Fruit fly (Drosophila melanogaster) whole organism, prepupa: ENCODE data around the gene Cpr65Ay.

ENCODE experiments used
- CG10631 ChIP-seq: fragments of 200-800 bp; sonication (Bioruptor generic); optimal IDR thresholded peaks from 2 replicates; lab custom pipeline; 2016; ENCODE audit warnings: missing biosample characterization, missing genetic modification characterization
- CG11294 ChIP-seq: fragments of 200-800 bp; sonication (Bioruptor generic); IDR thresholded peaks from 2 replicates; pipeline ENCODE4 v1.3.6; 2022; ENCODE audit warnings: missing biosample characterization, missing genetic modification characterization
- CG11762 ChIP-seq: fragments of 200-800 bp; sonication (Bioruptor generic); optimal IDR thresholded peaks from 3 replicates; lab custom pipeline; 2016; ENCODE audit warnings: missing biosample characterization, missing genetic modification characterization; ENCODE audit not compliant: insufficient read depth
- CG11902 ChIP-seq: fragments of 200-800 bp; sonication (Bioruptor generic); optimal IDR thresholded peaks from 3 replicates; lab custom pipeline; 2016; ENCODE audit warnings: missing biosample characterization, missing genetic modification characterization
- CG15336 ChIP-seq: fragments of 200-800 bp; sonication (Bioruptor generic); IDR thresholded peaks from 2 replicates; pipeline ENCODE4 v1.3.6; 2022; ENCODE audit warnings: missing biosample characterization, missing genetic modification characterization
- CG16779 ChIP-seq: fragments of 200-800 bp; sonication (Bioruptor generic); optimal IDR thresholded peaks from 3 replicates; lab custom pipeline; 2017; ENCODE audit warnings: missing biosample characterization, mild to moderate bottlenecking, missing genetic modification characterization
- CG31627 ChIP-seq: fragments of 200-800 bp; sonication (Bioruptor generic); optimal IDR thresholded peaks from 3 replicates; lab custom pipeline; 2016; ENCODE audit warnings: missing biosample characterization, missing genetic modification characterization
- CG32006 ChIP-seq: fragments of 200-800 bp; sonication (Bioruptor generic); optimal IDR thresholded peaks from 3 replicates; lab custom pipeline; 2017; ENCODE audit warnings: missing biosample characterization, mild to moderate bottlenecking, missing genetic modification characterization
- CG34406 ChIP-seq: fragments of 200-800 bp; sonication (Bioruptor generic); optimal IDR thresholded peaks from 3 replicates; lab custom pipeline; 2016; ENCODE audit warnings: missing biosample characterization, missing genetic modification characterization
- CG3919 ChIP-seq: fragments of 200-800 bp; sonication (Bioruptor generic); optimal IDR thresholded peaks from 3 replicates; lab custom pipeline; 2016; ENCODE audit warnings: missing biosample characterization, missing genetic modification characterization
- CG4318 ChIP-seq: fragments of 200-800 bp; sonication (Bioruptor generic); optimal IDR thresholded peaks from 3 replicates; lab custom pipeline; 2017; ENCODE audit warnings: missing biosample characterization, mild to moderate bottlenecking, missing genetic modification characterization
- CG6276 ChIP-seq: fragments of 200-800 bp; sonication (Bioruptor generic); optimal IDR thresholded peaks from 2 replicates; lab custom pipeline; 2017; ENCODE audit warnings: missing biosample characterization, mild to moderate bottlenecking, missing genetic modification characterization
- CG6792 ChIP-seq: fragments of 200-800 bp; sonication (Bioruptor generic); optimal IDR thresholded peaks from 3 replicates; lab custom pipeline; 2016; ENCODE audit warnings: missing biosample characterization, missing genetic modification characterization
- CG6808 ChIP-seq: fragments of 200-800 bp; sonication (Bioruptor generic); optimal IDR thresholded peaks from 3 replicates; lab custom pipeline; 2017; ENCODE audit warnings: missing biosample characterization, missing genetic modification characterization, mild to moderate bottlenecking, moderate library complexity, missing genetic modification reagents
- CG7368 ChIP-seq: fragments of 200-800 bp; sonication (Bioruptor generic); optimal IDR thresholded peaks from 3 replicates; lab custom pipeline; 2016; ENCODE audit warnings: missing biosample characterization, missing genetic modification characterization
- CG8119 ChIP-seq: fragments of 200-800 bp; sonication (Bioruptor generic); IDR thresholded peaks from 3 replicates; pipeline ENCODE4 v1.3.6; 2022; ENCODE audit warnings: missing biosample characterization, missing genetic modification characterization
- CG8632 ChIP-seq: fragments of 200-800 bp; sonication (Bioruptor generic); optimal IDR thresholded peaks from 3 replicates; lab custom pipeline; 2016; ENCODE audit warnings: missing biosample characterization, missing genetic modification characterization
- CG9139 ChIP-seq: fragments of 200-800 bp; sonication (Bioruptor generic); optimal IDR thresholded peaks from 3 replicates; lab custom pipeline; 2017; ENCODE audit warnings: missing biosample characterization, mild to moderate bottlenecking, missing genetic modification characterization
- Eip75B ChIP-seq: fragments of 200-800 bp; sonication (Bioruptor generic); optimal IDR thresholded peaks from 3 replicates; lab custom pipeline; 2016; ENCODE audit warnings: missing biosample characterization, missing genetic modification characterization
- Eip78C ChIP-seq: fragments of 200-800 bp; sonication (Bioruptor generic); peaks from one replicate; lab custom pipeline; 2016; ENCODE audit warnings: missing biosample characterization, missing genetic modification characterization
- Eip93F ChIP-seq: fragments of 200-800 bp; sonication (Bioruptor generic); optimal IDR thresholded peaks from 2 replicates; lab custom pipeline; 2016; ENCODE audit warnings: missing biosample characterization, mild to moderate bottlenecking, missing genetic modification characterization
- Ets96B ChIP-seq: fragments of 200-800 bp; optimal IDR thresholded peaks from 2 replicates; lab custom pipeline; 2019; ENCODE audit warnings: missing biosample characterization, mild to moderate bottlenecking, missing genetic modification characterization, moderate library complexity
- Hr38 ChIP-seq: sonication (Bioruptor generic); optimal IDR thresholded peaks from 2 replicates; lab custom pipeline; 2016; ENCODE audit warnings: missing biosample characterization, missing genetic modification characterization
- Hr39 ChIP-seq: fragments of 200-800 bp; sonication (Bioruptor generic); optimal IDR thresholded peaks from 2 replicates; lab custom pipeline; 2016; ENCODE audit warnings: missing biosample characterization, missing genetic modification characterization
- Met ChIP-seq: fragments of 200-800 bp; sonication (Bioruptor generic); optimal IDR thresholded peaks from 3 replicates; lab custom pipeline; 2016; ENCODE audit warnings: missing biosample characterization, missing genetic modification characterization
- Smox ChIP-seq: fragments of 200-800 bp; sonication (Bioruptor generic); optimal IDR thresholded peaks from 3 replicates; lab custom pipeline; 2016; ENCODE audit warnings: missing biosample characterization, missing genetic modification characterization
- Sox102F ChIP-seq: fragments of 200-800 bp; sonication (Bioruptor generic); optimal IDR thresholded peaks from 2 replicates; lab custom pipeline; 2016; ENCODE audit warnings: missing biosample characterization, mild to moderate bottlenecking, missing genetic modification characterization
- Sox14 ChIP-seq: fragments of 200-800 bp; sonication (Bioruptor generic); optimal IDR thresholded peaks from 3 replicates; lab custom pipeline; 2016; ENCODE audit warnings: missing biosample characterization, missing genetic modification characterization
- achi ChIP-seq: fragments of 200-800 bp; sonication (Bioruptor generic); optimal IDR thresholded peaks from 3 replicates; lab custom pipeline; 2016; ENCODE audit warnings: missing biosample characterization, missing genetic modification characterization
- acj6 ChIP-seq: fragments of 200-800 bp; sonication (Bioruptor generic); optimal IDR thresholded peaks from 3 replicates; lab custom pipeline; 2016; ENCODE audit warnings: missing biosample characterization, missing genetic modification characterization
- cyc ChIP-seq: fragments of 200-800 bp; sonication (Bioruptor generic); optimal IDR thresholded peaks from 3 replicates; lab custom pipeline; 2016; ENCODE audit warnings: missing biosample characterization, missing genetic modification characterization
- dac ChIP-seq: fragments of 200-800 bp; sonication (Bioruptor generic); optimal IDR thresholded peaks from 2 replicates; lab custom pipeline; 2017; ENCODE audit warnings: missing biosample characterization, mild to moderate bottlenecking, missing genetic modification characterization
- dsx ChIP-seq: fragments of 200-800 bp; optimal IDR thresholded peaks from 3 replicates; lab custom pipeline; 2019; ENCODE audit warnings: missing biosample characterization, mild to moderate bottlenecking, missing genetic modification characterization, moderate library complexity; ENCODE audit not compliant: poor library complexity, severe bottlenecking
- esn ChIP-seq: fragments of 200-800 bp; sonication (Bioruptor generic); optimal IDR thresholded peaks from 2 replicates; lab custom pipeline; 2016; ENCODE audit warnings: missing biosample characterization, mild to moderate bottlenecking, missing genetic modification characterization, moderate library complexity
- fd59A ChIP-seq: fragments of 200-800 bp; sonication (Bioruptor generic); optimal IDR thresholded peaks from 2 replicates; lab custom pipeline; 2017; ENCODE audit warnings: missing biosample characterization, mild to moderate bottlenecking, missing genetic modification characterization, missing genetic modification reagents
- fd85E ChIP-seq: fragments of 200-800 bp; sonication (Bioruptor generic); optimal IDR thresholded peaks from 3 replicates; lab custom pipeline; 2016; ENCODE audit warnings: missing biosample characterization, missing genetic modification characterization
- fkh ChIP-seq: fragments of 200-800 bp; sonication (Bioruptor generic); optimal IDR thresholded peaks from 3 replicates; lab custom pipeline; 2017; ENCODE audit warnings: missing biosample characterization, mild to moderate bottlenecking, missing genetic modification characterization, moderate library complexity
- lz ChIP-seq: fragments of 200-800 bp; sonication (Bioruptor generic); optimal IDR thresholded peaks from 3 replicates; lab custom pipeline; 2016; ENCODE audit warnings: missing biosample characterization, missing genetic modification characterization
- pdm3 ChIP-seq: fragments of 200-800 bp; sonication (Bioruptor generic); optimal IDR thresholded peaks from 3 replicates; lab custom pipeline; 2016; ENCODE audit warnings: missing biosample characterization, missing genetic modification characterization
- salr ChIP-seq, 2 experiments: fragments of 200-800 bp; sonication (Bioruptor generic); optimal IDR thresholded peaks; 3 replicates each; lab custom pipeline; 2016 to 2018; ENCODE audit warnings: missing biosample characterization in 2 of 2, missing genetic modification characterization in 2 of 2, mild to moderate bottlenecking in 1 of 2
- spab ChIP-seq: fragments of 200-800 bp; sonication (Bioruptor generic); optimal IDR thresholded peaks from 2 replicates; lab custom pipeline; 2017; ENCODE audit warnings: missing biosample characterization, mild to moderate bottlenecking, missing genetic modification characterization, missing genetic modification reagents
- ss ChIP-seq, 2 experiments: fragments of 200-800 bp; sonication (Bioruptor generic); optimal IDR thresholded peaks; 2 replicates in 1 of 2; 3 replicates in 1 of 2; lab custom pipeline; 2017 to 2018; ENCODE audit warnings: mild to moderate bottlenecking in 2 of 2, missing biosample characterization in 2 of 2, missing genetic modification characterization in 2 of 2, moderate library complexity in 1 of 2
- svp ChIP-seq: fragments of 200-800 bp; sonication (Bioruptor generic); peaks from one replicate; lab custom pipeline; 2016; ENCODE audit warnings: missing biosample characterization, missing genetic modification characterization
- topi ChIP-seq: fragments of 200-800 bp; sonication (Bioruptor generic); optimal IDR thresholded peaks from 3 replicates; lab custom pipeline; 2016; ENCODE audit warnings: missing biosample characterization, missing genetic modification characterization
- vri ChIP-seq: fragments of 200-800 bp; sonication (Bioruptor generic); optimal IDR thresholded peaks from 3 replicates; lab custom pipeline; 2016; ENCODE audit warnings: missing biosample characterization, mild to moderate bottlenecking, missing genetic modification characterization

Cpr65Ay gene

DNA sequence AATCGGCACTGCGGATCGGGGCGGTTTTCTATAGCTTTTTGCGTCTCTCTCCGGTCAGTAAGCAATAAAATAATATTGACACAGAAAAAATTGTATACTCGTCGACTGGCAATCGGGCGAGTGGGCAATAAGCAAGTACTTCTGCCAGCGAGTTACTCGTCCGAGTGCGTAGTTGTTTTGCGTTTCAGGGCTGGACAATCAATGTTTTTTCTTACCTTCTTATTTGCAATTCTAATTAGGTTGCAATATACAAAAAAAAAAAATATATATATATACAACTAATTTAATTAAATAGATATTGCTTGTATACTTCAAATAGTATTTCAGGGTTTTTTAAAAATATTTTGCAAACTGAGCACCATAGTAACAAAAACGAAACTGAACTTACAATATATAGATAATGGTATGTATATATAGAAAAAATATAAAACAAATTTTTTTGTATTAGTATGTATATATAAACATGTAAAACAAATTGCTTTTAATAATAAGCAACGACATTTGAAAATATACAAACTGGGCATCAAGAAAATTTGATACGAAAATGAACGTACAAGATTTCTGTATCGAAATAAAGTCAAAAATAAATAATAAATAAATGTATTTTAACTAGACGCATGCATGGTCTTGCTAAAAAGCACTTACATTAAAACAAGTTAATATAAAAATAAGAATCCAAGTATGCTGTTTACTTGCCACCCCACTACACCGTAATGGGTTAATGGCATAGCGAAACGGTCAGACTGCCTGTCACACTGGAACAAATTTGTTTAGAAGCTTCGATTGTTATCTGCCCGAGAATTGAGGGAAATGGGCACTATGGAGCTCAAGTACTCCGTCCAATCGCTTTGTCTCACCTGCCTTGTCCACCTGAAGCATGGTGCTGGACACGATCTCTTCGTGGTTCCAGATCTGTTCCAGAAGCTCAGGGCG is 30.8 kb upstream of the Cpr65Ay start, which contains the start of the genes D19A and CG7386 (continued):
- peak; percentile 56 for TF ChIP-seq CG32006 (GFP tag; lab: Kevin White, UChicago)
- TF ChIP-seq Hr38, result no peak
- no peak for TF ChIP-seq spab (GFP tag; lab: Kevin White, UChicago)
- TF ChIP-seq vri, result no peak
- TF ChIP-seq CG10631 (GFP tag; lab: Kevin White, UChicago), result peak; percentile 58
- TF ChIP-seq fd85E (GFP tag; lab: Kevin White, UChicago), result no peak
- TF ChIP-seq acj6 (GFP tag; lab: Kevin White, UChicago), result peak; percentile 42
- TF ChIP-seq CG7368, result no peak
- TF ChIP-seq Smox (GFP tag; lab: Kevin White, UChicago), result no peak
- TF ChIP-seq achi (GFP tag; lab: Kevin White, UChicago), result peak; percentile 56
- peak; percentile 26 for TF ChIP-seq CG11902
- TF ChIP-seq fd59A (GFP tag; lab: Kevin White, UChicago), result peak; percentile 1
- TF ChIP-seq dsx (GFP tag; lab: Kevin White, UChicago), result peak; percentile 19
- peak; percentile 89 for TF ChIP-seq fkh (GFP tag; lab: Kevin White, UChicago)
- peak; percentile 89 for TF ChIP-seq svp (GFP tag; lab: Kevin White, UChicago)
- peak; percentile 50 for TF ChIP-seq Sox14 (GFP tag; lab: Kevin White, UChicago)
- peak; percentile 69 for TF ChIP-seq pdm3 (GFP tag; lab: Kevin White, UChicago)
- peak; percentile 50 for TF ChIP-seq CG15336 (GFP tag; lab: Robert Waterston, UW)
- no peak for TF ChIP-seq Eip93F
- TF ChIP-seq CG4318 (GFP tag; lab: Kevin White, UChicago), result no peak

DNA sequence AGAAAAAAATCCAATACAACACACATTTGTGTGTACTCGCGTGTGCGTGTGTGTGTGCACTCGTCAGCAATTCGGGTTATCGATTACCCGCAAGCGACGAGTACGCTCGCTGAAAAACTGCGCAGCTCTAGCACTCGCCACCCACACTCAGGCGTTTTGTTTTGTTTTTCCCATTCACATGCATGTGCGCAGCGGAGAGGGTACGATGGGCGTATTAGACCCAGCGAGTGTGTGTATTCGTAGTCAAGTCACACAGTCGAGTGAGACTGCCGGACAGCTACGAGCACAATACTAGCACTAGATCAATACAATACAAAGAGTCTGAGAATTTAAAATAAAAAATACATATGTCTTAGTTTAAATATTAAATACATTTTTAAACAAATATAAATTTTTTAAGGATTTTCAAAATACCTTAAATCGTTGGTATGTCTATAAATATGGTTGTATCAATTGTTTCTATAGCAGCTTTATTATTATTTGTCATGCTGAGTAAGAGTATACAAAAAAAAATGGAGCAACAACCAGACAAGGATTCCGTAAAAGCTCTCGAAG is 26.5 kb upstream of the Cpr65Ay start, which contains the start of the genes D19B and CG43293:
Gene D19B (minus strand): TSS at position 37 of the 555 bp plus-strand sequence.
Gene CG43293 (plus strand): TSS at position 306 of the 555 bp plus-strand sequence.
- TF ChIP-seq ss (GFP tag; optimal IDR thresholded peaks at IDR 0.05; lab: Kevin White, UChicago), result no peak
- peak; percentile 81 for TF ChIP-seq CG16779 (tag; lab: Kevin White, UChicago)
- TF ChIP-seq Sox102F (GFP tag; lab: Kevin White, UChicago), result peak; percentile 88
- TF ChIP-seq CG31627, result peak; percentile 87
- peak; percentile 77 for TF ChIP-seq dsx (GFP tag; lab: Kevin White, UChicago)
- peak; percentile 85 for TF ChIP-seq Met (GFP tag; lab: Kevin White, UChicago)
- TF ChIP-seq esn (GFP tag; lab: Kevin White, UChicago), result peak; percentile 90
- TF ChIP-seq topi (GFP tag; lab: Kevin White, UChicago), result peak; percentile 83
- TF ChIP-seq Smox (GFP tag; lab: Kevin White, UChicago), result peak; percentile 83
- peak; percentile 91 for TF ChIP-seq CG7368
- TF ChIP-seq fd85E (GFP tag; lab: Kevin White, UChicago), result peak; percentile 51
- peak; percentile 87 for TF ChIP-seq CG32006 (GFP tag; lab: Kevin White, UChicago)
- TF ChIP-seq cyc, result peak; percentile 84
- peak; percentile 85 for TF ChIP-seq Hr39 (GFP tag; lab: Kevin White, UChicago)
- peak; percentile 82 for TF ChIP-seq CG8632 (GFP tag; lab: Kevin White, UChicago)
- TF ChIP-seq CG11762 (GFP tag; lab: Kevin White, UChicago), result peak; percentile 69
- TF ChIP-seq Ets96B (tag; lab: Kevin White, UChicago), result peak; percentile 83
- TF ChIP-seq CG3919 (GFP tag; lab: Kevin White, UChicago), result peak; percentile 93
- TF ChIP-seq CG4318 (GFP tag; lab: Kevin White, UChicago), result peak; percentile 71
- peak; percentile 89 for TF ChIP-seq fkh (GFP tag; lab: Kevin White, UChicago)
- TF ChIP-seq salr (GFP tag; optimal IDR thresholded peaks at IDR 0.05; lab: Kevin White, UChicago), result peak; percentile 76 to 80
- TF ChIP-seq CG11902, result peak; percentile 68
- peak; percentile 81 for TF ChIP-seq spab (GFP tag; lab: Kevin White, UChicago)
- peak; percentile 76 for TF ChIP-seq CG6808
- peak; percentile 69 for TF ChIP-seq CG9139
- peak; percentile 36 for TF ChIP-seq CG6276
- TF ChIP-seq svp (GFP tag; lab: Kevin White, UChicago), result peak; percentile 92
- peak; percentile 85 for TF ChIP-seq dac (GFP tag; lab: Kevin White, UChicago)
- TF ChIP-seq Eip78C (GFP tag; lab: Kevin White, UChicago), result peak; percentile 96
- TF ChIP-seq achi (GFP tag; lab: Kevin White, UChicago), result peak; percentile 90
- TF ChIP-seq CG11294 (GFP tag; lab: Robert Waterston, UW), result peak; percentile 80
- peak; percentile 83 for TF ChIP-seq lz (GFP tag; lab: Kevin White, UChicago)
- TF ChIP-seq CG8119 (GFP tag; lab: Robert Waterston, UW), result peak; percentile 91
- TF ChIP-seq CG34406 (GFP tag; lab: Kevin White, UChicago), result peak; percentile 83
- TF ChIP-seq CG6792, result peak; percentile 85
- TF ChIP-seq Eip75B (GFP tag; lab: Kevin White, UChicago), result peak; percentile 88
- TF ChIP-seq Hr38, result no peak
